Fruit fly (Drosophila melanogaster) whole organism, embryonic: Measurements from ENCODE around the gene Sec10.

Source experiments
- Ada2b ChIP-seq: fragments of 200-800 bp; sonication (Bioruptor generic); IDR thresholded peaks from 2 replicates; pipeline ENCODE4 v1.3.6; 2022; ENCODE audit warnings: missing biosample characterization, missing genetic modification characterization
- B-H1 ChIP-seq: fragments of 200-800 bp; sonication (Bioruptor generic); IDR thresholded peaks from 3 replicates; pipeline ENCODE4 v1.3.6; 2022; ENCODE audit warnings: missing biosample characterization, missing genetic modification characterization
- CG11456 ChIP-seq: fragments of 200-800 bp; sonication (Bioruptor generic); IDR thresholded peaks from 3 replicates; pipeline ENCODE4 v1.3.6; 2022; ENCODE audit warnings: missing biosample characterization, missing genetic modification characterization
- CG12071 ChIP-seq: fragments of 200-800 bp; sonication (Bioruptor generic); optimal IDR thresholded peaks from 3 replicates; lab custom pipeline; 2018; ENCODE audit warnings: missing biosample characterization, mild to moderate bottlenecking, missing genetic modification characterization
- CG1233 ChIP-seq: fragments of 200-800 bp; sonication (Bioruptor generic); optimal IDR thresholded peaks from 4 replicates; lab custom pipeline; 2018; ENCODE audit warnings: missing biosample characterization, mild to moderate bottlenecking, missing genetic modification characterization
- CG13296 ChIP-seq: fragments of 200-800 bp; sonication (Bioruptor generic); optimal IDR thresholded peaks from 3 replicates; lab custom pipeline; 2018; ENCODE audit warnings: missing biosample characterization, mild to moderate bottlenecking, missing genetic modification characterization
- CG14860 ChIP-seq: fragments of 200-800 bp; sonication (Bioruptor generic); IDR thresholded peaks from 3 replicates; pipeline ENCODE4 v1.3.6; 2022; ENCODE audit warnings: missing biosample characterization, missing genetic modification characterization; ENCODE audit not compliant: partially characterized antibody
- CG17385 ChIP-seq: fragments of 200-800 bp; sonication (Bioruptor generic); optimal IDR thresholded peaks from 3 replicates; lab custom pipeline; 2018; ENCODE audit warnings: missing biosample characterization, mild to moderate bottlenecking, missing genetic modification characterization
- CG18619 ChIP-seq: fragments of 200-800 bp; sonication (Bioruptor generic); optimal IDR thresholded peaks from 3 replicates; lab custom pipeline; 2017; ENCODE audit warnings: missing biosample characterization, mild to moderate bottlenecking, missing genetic modification characterization
- CG2120 ChIP-seq: fragments of 200-800 bp; sonication (Bioruptor generic); optimal IDR thresholded peaks from 3 replicates; lab custom pipeline; 2016; ENCODE audit warnings: missing biosample characterization, missing genetic modification characterization
- CG31365 ChIP-seq: fragments of 200-800 bp; sonication (Bioruptor generic); optimal IDR thresholded peaks from 2 replicates; lab custom pipeline; 2018; ENCODE audit warnings: missing biosample characterization, mild to moderate bottlenecking, missing genetic modification characterization
- CG32767 ChIP-seq: fragments of 200-800 bp; sonication (Bioruptor generic); IDR thresholded peaks from 2 replicates; pipeline ENCODE4 v1.3.6; 2022; ENCODE audit warnings: missing biosample characterization, missing genetic modification characterization
- CG33213 ChIP-seq: fragments of 200-800 bp; sonication (Bioruptor generic); optimal IDR thresholded peaks from 3 replicates; lab custom pipeline; 2016; ENCODE audit warnings: missing biosample characterization, missing genetic modification characterization
- CG3407 ChIP-seq: fragments of 200-800 bp; sonication (Bioruptor generic); optimal IDR thresholded peaks from 2 replicates; lab custom pipeline; 2018; ENCODE audit warnings: missing biosample characterization, mild to moderate bottlenecking, missing genetic modification characterization
- CG3726 ChIP-seq: fragments of 200-800 bp; sonication (Bioruptor generic); IDR thresholded peaks from 3 replicates; pipeline ENCODE4, ENCODE4 v1.3.6; 2022; ENCODE audit warnings: missing biosample characterization, missing genetic modification characterization
- CG43689 ChIP-seq: fragments of 200-800 bp; sonication (Bioruptor generic); IDR thresholded peaks from 2 replicates; pipeline ENCODE4 v1.3.6; 2022; ENCODE audit warnings: missing biosample characterization, missing genetic modification characterization
- CG4730 ChIP-seq: fragments of 200-800 bp; sonication (Bioruptor generic); IDR thresholded peaks from 2 replicates; pipeline ENCODE4 v1.3.6; 2022; ENCODE audit warnings: missing biosample characterization, missing genetic modification characterization
- CG5180 ChIP-seq: fragments of 200-800 bp; sonication (Bioruptor generic); optimal IDR thresholded peaks from 3 replicates; lab custom pipeline; 2017; ENCODE audit warnings: missing biosample characterization, missing genetic modification characterization, mild to moderate bottlenecking, moderate library complexity, missing genetic modification reagents
- CG6813 ChIP-seq: fragments of 200-800 bp; sonication (Bioruptor generic); optimal IDR thresholded peaks from 2 replicates; lab custom pipeline; 2017; ENCODE audit warnings: missing biosample characterization, missing genetic modification characterization, mild to moderate bottlenecking, moderate library complexity, missing genetic modification reagents
- CG8290 ChIP-seq, 3 experiments: fragments of 200-800 bp; sonication (Bioruptor generic); optimal IDR thresholded peaks; 2 replicates each; lab custom pipeline; 2016 to 2019; ENCODE audit warnings: missing biosample characterization in 3 of 3, missing genetic modification characterization in 3 of 3, mild to moderate bottlenecking in 2 of 3, moderate library complexity in 1 of 3
- CG8388 ChIP-seq: fragments of 200-800 bp; sonication (Bioruptor generic); optimal IDR thresholded peaks from 2 replicates; lab custom pipeline; 2019; ENCODE audit warnings: missing biosample characterization, mild to moderate bottlenecking, missing genetic modification characterization, moderate library complexity
- Doc2 ChIP-seq: fragments of 200-800 bp; sonication (Bioruptor generic); IDR thresholded peaks from 2 replicates; pipeline ENCODE4 v1.3.6; 2022; ENCODE audit warnings: missing biosample characterization, missing genetic modification characterization
- Dref ChIP-seq: fragments of 200-800 bp; sonication (Bioruptor generic); IDR thresholded peaks from 2 replicates; pipeline ENCODE4 v1.3.6; 2022; ENCODE audit warnings: missing biosample characterization, missing genetic modification characterization
- Fer2 ChIP-seq: fragments of 200-800 bp; sonication (Bioruptor generic); optimal IDR thresholded peaks from 2 replicates; lab custom pipeline; 2018; ENCODE audit warnings: missing biosample characterization, mild to moderate bottlenecking, missing genetic modification characterization, moderate library complexity
- Jarid2 ChIP-seq: fragments of 200-800 bp; sonication (Bioruptor generic); optimal IDR thresholded peaks from 3 replicates; lab custom pipeline; 2017; ENCODE audit warnings: mild to moderate bottlenecking, missing biosample characterization, missing genetic modification reagents, missing genetic modification characterization
- Lhr ChIP-seq: fragments of 200-800 bp; sonication (Bioruptor generic); optimal IDR thresholded peaks from 3 replicates; lab custom pipeline; 2017; ENCODE audit warnings: mild to moderate bottlenecking, missing biosample characterization, missing genetic modification reagents, missing genetic modification characterization
- Rx ChIP-seq: fragments of 200-800 bp; sonication (Bioruptor generic); IDR thresholded peaks from 2 replicates; pipeline ENCODE4 v1.3.6; 2022; ENCODE audit warnings: missing biosample characterization, missing genetic modification characterization
- Sox102F ChIP-seq: fragments of 200-800 bp; sonication (Bioruptor generic); optimal IDR thresholded peaks from 2 replicates; lab custom pipeline; 2018; ENCODE audit warnings: missing biosample characterization, mild to moderate bottlenecking, missing genetic modification characterization, moderate library complexity
- Tbp ChIP-seq: fragments of >200 bp; optimal IDR thresholded peaks from 2 replicates; lab custom pipeline; 2018; ENCODE audit warnings: missing biosample characterization, missing genetic modification characterization
- aop ChIP-seq: fragments of 200-800 bp; sonication (Bioruptor generic); IDR thresholded peaks from 2 replicates; pipeline ENCODE4 v1.3.6; 2022; ENCODE audit warnings: missing biosample characterization, missing genetic modification characterization
- cato ChIP-seq: fragments of 200-800 bp; sonication (Bioruptor generic); optimal IDR thresholded peaks from 2 replicates; lab custom pipeline; 2016; ENCODE audit warnings: missing biosample characterization, missing genetic modification characterization, borderline replicate concordance
- disco-r ChIP-seq: fragments of 200-800 bp; sonication (Bioruptor generic); optimal IDR thresholded peaks from 2 replicates; lab custom pipeline; 2016; ENCODE audit warnings: missing biosample characterization, missing genetic modification characterization
- dmrt11E ChIP-seq: fragments of 200-800 bp; sonication (Bioruptor generic); optimal IDR thresholded peaks from 3 replicates; lab custom pipeline; 2018; ENCODE audit warnings: missing biosample characterization, mild to moderate bottlenecking, missing genetic modification characterization, moderate library complexity
- ems ChIP-seq: fragments of 200-800 bp; sonication (Bioruptor generic); optimal IDR thresholded peaks from 3 replicates; lab custom pipeline; 2016; ENCODE audit warnings: missing biosample characterization, missing genetic modification characterization
- en ChIP-seq: fragments of 200-800 bp; sonication (Bioruptor generic); optimal IDR thresholded peaks from 2 replicates; lab custom pipeline; 2016; ENCODE audit warnings: missing biosample characterization, missing genetic modification characterization
- grau ChIP-seq: fragments of 200-800 bp; optimal IDR thresholded peaks from 3 replicates; lab custom pipeline; 2019; ENCODE audit warnings: missing biosample characterization, mild to moderate bottlenecking, missing genetic modification characterization, moderate library complexity
- hb ChIP-seq: fragments of 200-800 bp; sonication (Bioruptor generic); IDR thresholded peaks from 3 replicates; pipeline ENCODE4 v1.3.6; 2022; ENCODE audit warnings: missing biosample characterization, missing genetic modification characterization; ENCODE audit not compliant: partially characterized antibody
- hth ChIP-seq: fragments of >200 bp; optimal IDR thresholded peaks from 2 replicates; lab custom pipeline; 2017; ENCODE audit warnings: inconsistent platforms
- luna ChIP-seq: fragments of 200-800 bp; sonication (Bioruptor generic); optimal IDR thresholded peaks from 2 replicates; lab custom pipeline; 2016; ENCODE audit warnings: missing biosample characterization, missing genetic modification characterization
- nom ChIP-seq: fragments of 200-800 bp; sonication (Bioruptor generic); optimal IDR thresholded peaks from 2 replicates; lab custom pipeline; 2017; ENCODE audit warnings: missing biosample characterization, missing genetic modification characterization, mild to moderate bottlenecking, moderate library complexity, missing genetic modification reagents
- pb ChIP-seq: fragments of 200-800 bp; sonication (Bioruptor generic); optimal IDR thresholded peaks from 3 replicates; lab custom pipeline; 2016; ENCODE audit warnings: missing biosample characterization, missing genetic modification characterization
- pfk ChIP-seq: fragments of 200-800 bp; sonication (Bioruptor generic); optimal IDR thresholded peaks from 2 replicates; lab custom pipeline; 2018; ENCODE audit warnings: missing biosample characterization, mild to moderate bottlenecking, missing genetic modification characterization, moderate library complexity
- phol ChIP-seq: fragments of 200-800 bp; sonication (Bioruptor generic); optimal IDR thresholded peaks from 3 replicates; lab custom pipeline; 2018; ENCODE audit warnings: missing biosample characterization, mild to moderate bottlenecking, missing genetic modification characterization, moderate library complexity
- sr ChIP-seq: fragments of 200-800 bp; sonication (Bioruptor generic); IDR thresholded peaks from 3 replicates; pipeline ENCODE4 v1.3.6; 2022; ENCODE audit warnings: missing biosample characterization, missing genetic modification characterization
- tio ChIP-seq: fragments of 200-800 bp; sonication (Bioruptor generic); optimal IDR thresholded peaks from 2 replicates; lab custom pipeline; 2017; ENCODE audit warnings: missing biosample characterization, missing genetic modification characterization, inconsistent platforms
- tup ChIP-seq: fragments of 200-800 bp; sonication (Bioruptor generic); optimal IDR thresholded peaks from 2 replicates; lab custom pipeline; 2016; ENCODE audit warnings: missing biosample characterization, mild to moderate bottlenecking, missing genetic modification characterization, moderate library complexity
- tx ChIP-seq: fragments of 200-800 bp; sonication (Bioruptor generic); optimal IDR thresholded peaks from 2 replicates; lab custom pipeline; 2016; ENCODE audit warnings: missing biosample characterization, missing genetic modification characterization
- unpg ChIP-seq: fragments of 200-800 bp; sonication (Bioruptor generic); optimal IDR thresholded peaks from 3 replicates; lab custom pipeline; 2018; ENCODE audit warnings: missing biosample characterization, mild to moderate bottlenecking, missing genetic modification characterization, moderate library complexity
- usp ChIP-seq: fragments of >200 bp; optimal IDR thresholded peaks from 2 replicates; lab custom pipeline; 2017; ENCODE audit warnings: missing biosample characterization, missing genetic modification characterization

Sec10 gene

DNA sequence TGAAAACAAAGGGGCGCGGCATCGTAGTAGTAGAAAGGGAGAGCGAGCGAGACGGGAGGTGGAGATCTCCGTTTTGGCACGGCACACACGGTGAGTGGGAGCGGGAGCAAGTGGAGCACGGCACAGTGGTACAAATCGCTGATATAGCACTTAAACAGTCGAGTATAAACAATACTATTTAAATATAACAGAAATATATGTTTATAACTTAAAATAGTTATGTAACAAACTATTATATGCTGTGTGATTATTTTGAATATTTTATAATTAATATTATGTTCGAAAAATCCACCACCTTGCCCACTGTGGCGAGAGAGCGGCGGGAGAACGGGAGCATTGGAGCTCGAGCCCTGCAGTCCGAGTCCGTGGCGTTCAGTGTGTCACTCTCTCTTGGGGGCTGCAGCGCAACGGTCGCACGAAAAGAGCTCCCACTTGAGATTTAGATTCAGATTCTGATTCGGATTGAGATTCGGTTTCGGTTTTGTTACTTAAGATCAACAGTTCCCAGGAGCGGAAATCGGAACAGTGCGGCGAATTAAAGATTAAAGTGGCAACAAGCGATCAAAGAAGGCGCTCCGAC is 6.5 kb downstream of the Sec10 start, which contains the start of gene Kal1 (continued):
- TF ChIP-seq Rx (GFP tag; lab: Robert Waterston, UW) (peak; percentile 85), CG43689 (GFP tag; lab: Robert Waterston, UW) (peak; percentile 87), sr (GFP tag; lab: Robert Waterston, UW) (peak; percentile 44; the same call in 1 of the 3 replicates), ems (GFP tag; lab: Kevin White, UChicago) (peak; percentile 29), CG14860 (GFP tag; lab: Robert Waterston, UW) (0 out of 3 replicates have a peak, but pooled peaks have one; percentile 40), tio (GFP tag; lab: Kevin White, UChicago) (peak; percentile 80), grau (peak; percentile 92), CG11456 (GFP tag; lab: Robert Waterston, UW) (peak; percentile 69; the same call in 1 of the 3 replicates), tup (GFP tag; lab: Kevin White, UChicago) (peak; percentile 56), Ada2b (GFP tag; lab: Robert Waterston, UW) (peak; percentile 90), Lhr (GFP tag; lab: Kevin White, UChicago) (peak; percentile 86), Jarid2 (peak; percentile 69), CG3407 (GFP tag; lab: Kevin White, UChicago) (peak; percentile 94), dmrt11E (tag; lab: Kevin White, UChicago) (peak; percentile 93), CG8290 (GFP tag; optimal IDR thresholded peaks at IDR 0.05; lab: Kevin White, UChicago) (peak; percentile 78), CG8290 (tag; optimal IDR thresholded peaks at IDR 0.05; lab: Kevin White, UChicago) (peak in 1 of 2 experiments; percentile 66), CG3726 (peak; percentile 81), unpg (peak; percentile 96), CG31365 (tag; lab: Kevin White, UChicago) (peak; percentile 72), CG2120 (peak; percentile 17), Sox102F (GFP tag; lab: Kevin White, UChicago) (peak; percentile 96), CG5180 (GFP tag; lab: Kevin White, UChicago) (peak; percentile 85), B-H1 (GFP tag; lab: Robert Waterston, UW) (peak; percentile 80), tx (no peak), Tbp (GFP tag; lab: Kevin White, UChicago) (no peak), usp (no peak), cato (peak; percentile 78), CG6813 (peak; percentile 91), Doc2 (peak; percentile 65; the same call in 1 of the 2 replicates), pb (no peak), CG12071 (peak; percentile 81), en (GFP tag; lab: Kevin White, UChicago) (no peak), CG1233 (GFP tag; lab: Kevin White, UChicago) (peak; percentile 83), aop (GFP tag; lab: Robert Waterston, UW) (0 out of 2 replicates have a peak, but pooled peaks have one; percentile 28), CG13296 (GFP tag; lab: Kevin White, UChicago) (peak; percentile 88), CG17385 (GFP tag; lab: Kevin White, UChicago) (peak; percentile 90), hth (no peak), luna (GFP tag; lab: Kevin White, UChicago) (no peak), pfk (GFP tag; lab: Kevin White, UChicago) (no peak), phol (tag; lab: Kevin White, UChicago) (peak; percentile 93), nom (GFP tag; lab: Kevin White, UChicago) (peak; percentile 97), hb (GFP tag; lab: Robert Waterston, UW) (no peak), CG4730 (peak; percentile 84), CG8388 (peak; percentile 95), Fer2 (peak; percentile 49), CG18619 (GFP tag; lab: Kevin White, UChicago) (peak; percentile 81), disco-r (GFP tag; lab: Kevin White, UChicago) (no peak), CG32767 (GFP tag; lab: Robert Waterston, UW) (peak; percentile 95), Dref (GFP tag; lab: Robert Waterston, UW) (no peak), CG33213 (peak; percentile 2)
